Fruit fly (Drosophila melanogaster) whole organism, embryonic: Measurements from ENCODE around the gene mthl2.

Experiments
- Bgb ChIP-seq: fragments of 200-800 bp; sonication (Bioruptor generic); IDR thresholded peaks from 2 replicates; pipeline ENCODE4 v1.3.6; 2022; ENCODE audit warnings: missing biosample characterization, missing genetic modification characterization; ENCODE audit not compliant: partially characterized antibody
- CG10274 ChIP-seq: fragments of 200-800 bp; sonication (Bioruptor generic); optimal IDR thresholded peaks from 3 replicates; lab custom pipeline; 2017; ENCODE audit warnings: missing biosample characterization, mild to moderate bottlenecking, missing genetic modification characterization
- CG11085 ChIP-seq: fragments of 200-800 bp; sonication (Bioruptor generic); IDR thresholded peaks from 2 replicates; pipeline ENCODE4 v1.3.6; 2022; ENCODE audit warnings: missing biosample characterization, missing genetic modification characterization
- CG11456 ChIP-seq: fragments of 200-800 bp; sonication (Bioruptor generic); IDR thresholded peaks from 3 replicates; pipeline ENCODE4 v1.3.6; 2022; ENCODE audit warnings: missing biosample characterization, missing genetic modification characterization
- CG13123 ChIP-seq: fragments of 200-800 bp; sonication (Bioruptor generic); optimal IDR thresholded peaks from 2 replicates; lab custom pipeline; 2016; ENCODE audit warnings: missing biosample characterization, missing genetic modification characterization
- CG15073 ChIP-seq: fragments of 200-800 bp; sonication (Bioruptor generic); optimal IDR thresholded peaks from 2 replicates; lab custom pipeline; 2016; ENCODE audit warnings: missing biosample characterization, missing genetic modification characterization
- CG15601 ChIP-seq: fragments of 200-800 bp; sonication (Bioruptor generic); optimal IDR thresholded peaks from 3 replicates; lab custom pipeline; 2019; ENCODE audit warnings: missing biosample characterization, mild to moderate bottlenecking, missing genetic modification characterization, moderate library complexity
- CG17186 ChIP-seq: fragments of 200-800 bp; sonication (Bioruptor generic); optimal IDR thresholded peaks from 3 replicates; lab custom pipeline; 2017; ENCODE audit warnings: missing biosample characterization, missing genetic modification reagents, missing genetic modification characterization
- CG17912 ChIP-seq: fragments of 200-800 bp; sonication (Bioruptor generic); optimal IDR thresholded peaks from 2 replicates; lab custom pipeline; 2018; ENCODE audit warnings: missing biosample characterization, mild to moderate bottlenecking, missing genetic modification characterization
- CG2678 ChIP-seq: fragments of 200-800 bp; sonication (Bioruptor generic); optimal IDR thresholded peaks from 3 replicates; lab custom pipeline; 2019; ENCODE audit warnings: missing biosample characterization, mild to moderate bottlenecking, missing genetic modification characterization, moderate library complexity
- CG2889 ChIP-seq: fragments of 200-800 bp; sonication (Bioruptor generic); IDR thresholded peaks from 3 replicates; pipeline ENCODE4 v1.3.6; 2022; ENCODE audit warnings: missing biosample characterization, missing genetic modification characterization
- CG34376 ChIP-seq: fragments of 200-800 bp; sonication (Bioruptor generic); optimal IDR thresholded peaks from 2 replicates; lab custom pipeline; 2018; ENCODE audit warnings: missing biosample characterization, mild to moderate bottlenecking, missing genetic modification characterization
- CG34422 ChIP-seq: fragments of 200-800 bp; sonication (Bioruptor generic); IDR thresholded peaks from 3 replicates; pipeline ENCODE4 v1.3.6; 2022; ENCODE audit warnings: missing biosample characterization, missing genetic modification characterization
- CG3726 ChIP-seq: fragments of 200-800 bp; sonication (Bioruptor generic); IDR thresholded peaks from 3 replicates; pipeline ENCODE4, ENCODE4 v1.3.6; 2022; ENCODE audit warnings: missing biosample characterization, missing genetic modification characterization
- CG6813 ChIP-seq: fragments of 200-800 bp; sonication (Bioruptor generic); optimal IDR thresholded peaks from 2 replicates; lab custom pipeline; 2017; ENCODE audit warnings: missing biosample characterization, missing genetic modification characterization, mild to moderate bottlenecking, moderate library complexity, missing genetic modification reagents
- CG7987 ChIP-seq: fragments of 200-800 bp; sonication (Bioruptor generic); optimal IDR thresholded peaks from 2 replicates; lab custom pipeline; 2018; ENCODE audit warnings: missing biosample characterization, mild to moderate bottlenecking, missing genetic modification characterization, moderate library complexity
- CkIIα-i1 ChIP-seq: fragments of 200-800 bp; sonication (Bioruptor generic); IDR thresholded peaks from 2 replicates; pipeline ENCODE4 v1.3.6; 2022; ENCODE audit warnings: missing biosample characterization, missing genetic modification characterization
- CoRest ChIP-seq: fragments of 200-800 bp; sonication (Bioruptor generic); optimal IDR thresholded peaks from 3 replicates; lab custom pipeline; 2018; ENCODE audit warnings: missing biosample characterization, mild to moderate bottlenecking, missing genetic modification characterization, moderate library complexity
- HmgZ ChIP-seq: fragments of 200-800 bp; sonication (Bioruptor generic); optimal IDR thresholded peaks from 2 replicates; lab custom pipeline; 2018; ENCODE audit warnings: missing biosample characterization, mild to moderate bottlenecking, missing genetic modification characterization
- Hr78 ChIP-seq, 2 experiments: fragments of 200-800 bp in 1 of 2; fragments of >200 bp in 1 of 2; sonication (Bioruptor generic) in 1 of 2; optimal IDR thresholded peaks; 2 replicates each; lab custom pipeline; 2017 to 2019; ENCODE audit warnings: missing biosample characterization in 2 of 2, missing genetic modification characterization in 2 of 2, mild to moderate bottlenecking in 1 of 2, moderate library complexity in 1 of 2
- Jarid2 ChIP-seq: fragments of 200-800 bp; sonication (Bioruptor generic); optimal IDR thresholded peaks from 3 replicates; lab custom pipeline; 2017; ENCODE audit warnings: mild to moderate bottlenecking, missing biosample characterization, missing genetic modification reagents, missing genetic modification characterization
- Lpt ChIP-seq: fragments of >200 bp; optimal IDR thresholded peaks from 2 replicates; lab custom pipeline; 2018; ENCODE audit warnings: missing biosample characterization, missing genetic modification characterization
- Mrtf ChIP-seq: fragments of 200-800 bp; sonication (Bioruptor generic); IDR thresholded peaks from 3 replicates; pipeline ENCODE4 v1.3.6; 2022; ENCODE audit warnings: missing biosample characterization, missing genetic modification characterization
- Myb ChIP-seq: fragments of 200-800 bp; sonication (Bioruptor generic); optimal IDR thresholded peaks from 2 replicates; lab custom pipeline; 2016; ENCODE audit warnings: missing biosample characterization, missing genetic modification characterization
- Nf-YB ChIP-seq: fragments of 200-800 bp; sonication (Bioruptor generic); optimal IDR thresholded peaks from 3 replicates; lab custom pipeline; 2019; ENCODE audit warnings: missing biosample characterization, mild to moderate bottlenecking, missing genetic modification characterization, moderate library complexity
- Nf-YC ChIP-seq: fragments of 200-800 bp; optimal IDR thresholded peaks from 3 replicates; lab custom pipeline; 2019; ENCODE audit warnings: missing biosample characterization, mild to moderate bottlenecking, missing genetic modification characterization, moderate library complexity
- Pdp1 ChIP-seq, 2 experiments: fragments of 200-800 bp; sonication (Bioruptor generic); optimal IDR thresholded peaks; 3 replicates each; lab custom pipeline; 2016; ENCODE audit warnings: missing biosample characterization in 2 of 2, missing genetic modification characterization in 2 of 2, mild to moderate bottlenecking in 1 of 2, moderate library complexity in 1 of 2
- Ravus ChIP-seq: fragments of 200-800 bp; sonication (Bioruptor generic); IDR thresholded peaks from 2 replicates; pipeline ENCODE4 v1.3.6; 2022; ENCODE audit warnings: missing biosample characterization, missing genetic modification characterization
- ab ChIP-seq: fragments of 200-800 bp; sonication (Bioruptor generic); optimal IDR thresholded peaks from 2 replicates; lab custom pipeline; 2016; ENCODE audit warnings: missing biosample characterization, missing genetic modification characterization
- ara ChIP-seq: fragments of 200-800 bp; sonication (Bioruptor generic); IDR thresholded peaks from 2 replicates; pipeline ENCODE4 v1.3.6; 2022; ENCODE audit warnings: missing biosample characterization, missing genetic modification characterization
- ato ChIP-seq: fragments of 200-800 bp; sonication (Bioruptor generic); IDR thresholded peaks from 2 replicates; pipeline ENCODE4 v1.3.6; 2022; ENCODE audit warnings: missing biosample characterization, missing genetic modification characterization; ENCODE audit not compliant: partially characterized antibody
- bbx ChIP-seq: fragments of 200-800 bp; sonication (Bioruptor generic); IDR thresholded peaks from 2 replicates; pipeline ENCODE4 v1.3.6; 2022; ENCODE audit warnings: missing biosample characterization, missing genetic modification characterization; ENCODE audit not compliant: partially characterized antibody
- br ChIP-seq: fragments of >200 bp; optimal IDR thresholded peaks from 2 replicates; lab custom pipeline; 2017
- cas ChIP-seq: fragments of 200-800 bp; sonication (Bioruptor generic); IDR thresholded peaks from 2 replicates; pipeline ENCODE4 v1.3.6; 2022; ENCODE audit warnings: missing biosample characterization, missing genetic modification characterization
- cwo ChIP-seq: fragments of 200-800 bp; sonication (Bioruptor generic); optimal IDR thresholded peaks from 3 replicates; lab custom pipeline; 2017; ENCODE audit warnings: missing biosample characterization, missing genetic modification characterization, mild to moderate bottlenecking, moderate library complexity, missing genetic modification reagents
- exex ChIP-seq: fragments of 200-800 bp; sonication (Bioruptor generic); optimal IDR thresholded peaks from 4 replicates; lab custom pipeline; 2018; ENCODE audit warnings: missing biosample characterization, mild to moderate bottlenecking, missing genetic modification characterization, moderate library complexity
- grn ChIP-seq: fragments of 200-800 bp; sonication (Bioruptor generic); optimal IDR thresholded peaks from 3 replicates; lab custom pipeline; 2017; ENCODE audit warnings: missing biosample characterization, missing genetic modification characterization
- her ChIP-seq: fragments of 200-800 bp; sonication (Bioruptor generic); optimal IDR thresholded peaks from 2 replicates; lab custom pipeline; 2016; ENCODE audit warnings: missing biosample characterization, missing genetic modification characterization
- lov ChIP-seq, 2 experiments: fragments of 200-800 bp in 1 of 2; fragments of >200 bp in 1 of 2; sonication (Bioruptor generic) in 1 of 2; IDR thresholded peaks in 1 of 2; optimal IDR thresholded peaks in 1 of 2; 2 replicates in 1 of 2; 3 replicates in 1 of 2; pipeline versions ENCODE4 v1.3.6 to Lab custom; 2017 to 2022; ENCODE audit warnings: missing biosample characterization in 1 of 2, missing genetic modification characterization in 1 of 2
- luna ChIP-seq: fragments of 200-800 bp; sonication (Bioruptor generic); optimal IDR thresholded peaks from 2 replicates; lab custom pipeline; 2016; ENCODE audit warnings: missing biosample characterization, missing genetic modification characterization
- otp ChIP-seq: fragments of 200-800 bp; sonication (Bioruptor generic); IDR thresholded peaks from 3 replicates; pipeline ENCODE4, ENCODE4 v1.3.6; 2022; ENCODE audit warnings: missing biosample characterization, missing genetic modification characterization
- pros ChIP-seq: fragments of 200-800 bp; sonication (Bioruptor generic); optimal IDR thresholded peaks from 3 replicates; lab custom pipeline; 2019; ENCODE audit warnings: missing biosample characterization, mild to moderate bottlenecking, missing genetic modification characterization, moderate library complexity
- sens-2 ChIP-seq: fragments of 200-800 bp; sonication (Bioruptor generic); IDR thresholded peaks from 2 replicates; pipeline ENCODE4 v1.3.6; 2022; ENCODE audit warnings: missing biosample characterization, missing genetic modification characterization
- shn ChIP-seq: fragments of 200-800 bp; sonication (Bioruptor generic); optimal IDR thresholded peaks from 3 replicates; lab custom pipeline; 2016; ENCODE audit warnings: missing biosample characterization, missing genetic modification characterization
- tna ChIP-seq: fragments of 200-800 bp; sonication (Bioruptor generic); IDR thresholded peaks from 2 replicates; pipeline ENCODE4 v1.3.6; 2022; ENCODE audit warnings: missing biosample characterization, missing genetic modification characterization; ENCODE audit not compliant: partially characterized antibody
- trem ChIP-seq: fragments of 200-800 bp; optimal IDR thresholded peaks from 3 replicates; lab custom pipeline; 2019; ENCODE audit warnings: missing biosample characterization, mild to moderate bottlenecking, missing genetic modification characterization, moderate library complexity
- trh ChIP-seq: fragments of 200-800 bp; sonication (Bioruptor generic); optimal IDR thresholded peaks from 2 replicates; lab custom pipeline; 2016; ENCODE audit warnings: missing biosample characterization, missing genetic modification characterization
- twi ChIP-seq: fragments of 200-800 bp; optimal IDR thresholded peaks from 2 replicates; lab custom pipeline; 2019; ENCODE audit warnings: missing biosample characterization, mild to moderate bottlenecking, missing genetic modification characterization, moderate library complexity

mthl2 gene

dm6 chr3L:5594163-5594715 lies 10.4 kb upstream of the mthl2 start:
- TF ChIP-seq lov (optimal IDR thresholded peaks at IDR 0.05; lab: Kevin White, UChicago) = no peak
- TF ChIP-seq lov (GFP tag; IDR thresholded peaks at IDR 0.05; lab: Robert Waterston, UW) = no peak
- no peak for TF ChIP-seq CG15073 (GFP tag; lab: Kevin White, UChicago)
- peak; percentile 95 for TF ChIP-seq cwo (GFP tag; lab: Kevin White, UChicago)
- TF ChIP-seq shn (GFP tag; lab: Kevin White, UChicago) = no peak
- no peak for TF ChIP-seq CG17912 (GFP tag; lab: Kevin White, UChicago)
- TF ChIP-seq CG34376 (GFP tag; lab: Kevin White, UChicago) = peak; percentile 16
- no peak for TF ChIP-seq Jarid2
- TF ChIP-seq trem (tag; lab: Kevin White, UChicago) = no peak
- no peak for TF ChIP-seq her (GFP tag; lab: Kevin White, UChicago)
- no peak for TF ChIP-seq CG2889
- TF ChIP-seq CG17186 (GFP tag; lab: Kevin White, UChicago) = no peak
- no peak for TF ChIP-seq br
- no peak for TF ChIP-seq pros (GFP tag; lab: Kevin White, UChicago)
- peak; percentile 59; the same call in 1 of the 2 replicates for TF ChIP-seq sens-2 (GFP tag; lab: Robert Waterston, UW)
- TF ChIP-seq Hr78 (GFP tag; optimal IDR thresholded peaks at IDR 0.05; lab: Kevin White, UChicago) = no peak
- no peak for TF ChIP-seq luna (GFP tag; lab: Kevin White, UChicago)
- no peak for TF ChIP-seq Myb (GFP tag; lab: Kevin White, UChicago)
- no peak for TF ChIP-seq CoRest (tag; lab: Kevin White, UChicago)
- TF ChIP-seq CG3726 (GFP tag; lab: Robert Waterston, UW) = no peak
- no peak for TF ChIP-seq ato (GFP tag; lab: Robert Waterston, UW)
- TF ChIP-seq CkIIα-i1 (GFP tag; lab: Robert Waterston, UW) = no peak
- TF ChIP-seq CG34422 (GFP tag; lab: Robert Waterston, UW) = no peak
- no peak for TF ChIP-seq HmgZ (tag; lab: Kevin White, UChicago)
- no peak for TF ChIP-seq trh
- TF ChIP-seq CG6813 (GFP tag; lab: Kevin White, UChicago) = no peak
- TF ChIP-seq ab (GFP tag; lab: Kevin White, UChicago) = no peak
- no peak for TF ChIP-seq Pdp1 (GFP tag; optimal IDR thresholded peaks at IDR 0.05; lab: Kevin White, UChicago)
- no peak for TF ChIP-seq CG15601 (tag; lab: Kevin White, UChicago)
- TF ChIP-seq grn = peak; percentile 56
- peak; percentile 95 for TF ChIP-seq exex
- no peak for TF ChIP-seq Bgb (GFP tag; lab: Robert Waterston, UW)
- no peak for TF ChIP-seq otp (GFP tag; lab: Robert Waterston, UW)

dm6 chr3L:5594853-5595593 lies 9.6 kb upstream of the mthl2 start, which contains the start of the genes Alp10 and Alp9:
Gene Alp10 (minus strand): TSS chr3L:5595272.
Gene Alp9 (plus strand): TSS chr3L:5595542.
- TF ChIP-seq twi (tag; lab: Kevin White, UChicago) (no peak), Nf-YC (tag; lab: Kevin White, UChicago) (peak; percentile 87), cwo (GFP tag; lab: Kevin White, UChicago) (peak; percentile 77), CG11456 (GFP tag; lab: Robert Waterston, UW) (0 out of 3 replicates have a peak, but pooled peaks have one; percentile 44), cas (GFP tag; lab: Robert Waterston, UW) (no peak), exex (peak; percentile 58), CG11085 (no peak), Mrtf (GFP tag; lab: Robert Waterston, UW) (no peak), tna (no peak), CG10274 (no peak), bbx (GFP tag; lab: Robert Waterston, UW) (no peak), ara (GFP tag; lab: Robert Waterston, UW) (no peak), CG7987 (GFP tag; lab: Kevin White, UChicago) (no peak), CG13123 (GFP tag; lab: Kevin White, UChicago) (no peak), Nf-YB (GFP tag; lab: Kevin White, UChicago) (peak; percentile 91), Lpt (GFP tag; lab: Kevin White, UChicago) (no peak), Ravus (GFP tag; lab: Robert Waterston, UW) (no peak), shn (GFP tag; lab: Kevin White, UChicago) (no peak), CG2678 (tag; lab: Kevin White, UChicago) (no peak)
